Worm (Caenorhabditis elegans) whole organism, late embryonic: ENCODE data around the gene C25F9.6.
A peak's percentile ranks its signal among the peaks of the same experiment; 100 is the strongest.

Source experiments
- K02D7.2 ChIP-seq: sonication (generic microtip); optimal IDR thresholded peaks from 2 replicates; lab custom pipeline; 2017; ENCODE audit warnings: mild to moderate bottlenecking, missing genetic modification characterization, missing compliant biosample characterization
- Y22D7AL.16 ChIP-seq: sonication (generic microtip); optimal IDR thresholded peaks from 2 replicates; lab custom pipeline; 2016; ENCODE audit warnings: missing genetic modification characterization, missing compliant biosample characterization
- ahr-1 ChIP-seq: sonication (generic microtip); optimal IDR thresholded peaks from 2 replicates; lab custom pipeline; 2016; ENCODE audit warnings: missing genetic modification characterization, missing compliant biosample characterization
- ceh-14 ChIP-seq: sonication (generic microtip); optimal IDR thresholded peaks from 2 replicates; lab custom pipeline; 2016; ENCODE audit warnings: missing genotype, missing genetic modification characterization, missing compliant biosample characterization
- ceh-2 ChIP-seq: sonication (generic microtip); optimal IDR thresholded peaks from 2 replicates; lab custom pipeline; 2016; ENCODE audit warnings: missing genotype, missing genetic modification characterization, missing compliant biosample characterization
- ceh-31 ChIP-seq: sonication (generic microtip); optimal IDR thresholded peaks from 2 replicates; lab custom pipeline; 2016; ENCODE audit warnings: missing genetic modification characterization, missing compliant biosample characterization
- ceh-45 ChIP-seq: fragments of 200-800 bp; sonication (Bioruptor generic); IDR thresholded peaks from 2 replicates; pipeline ENCODE4 v1.3.6; 2022; ENCODE audit warnings: missing genetic modification reagents, missing genetic modification characterization, missing compliant biosample characterization
- che-1 ChIP-seq: sonication (generic microtip); optimal IDR thresholded peaks from 2 replicates; lab custom pipeline; 2016; ENCODE audit warnings: mild to moderate bottlenecking, missing genetic modification characterization, missing compliant biosample characterization
- dve-1 ChIP-seq: sonication (generic microtip); optimal IDR thresholded peaks from 2 replicates; lab custom pipeline; 2017; ENCODE audit warnings: antibody characterized with exemption, mild to moderate bottlenecking, missing genetic modification characterization, missing compliant biosample characterization
- elt-2 ChIP-seq: sonication (generic microtip); optimal IDR thresholded peaks from 2 replicates; lab custom pipeline; 2016; ENCODE audit warnings: missing genetic modification reagents, missing genetic modification characterization, missing compliant biosample characterization
- elt-4 ChIP-seq: sonication (generic microtip); optimal IDR thresholded peaks from 2 replicates; lab custom pipeline; 2016; ENCODE audit warnings: missing genetic modification characterization, missing compliant biosample characterization
- ets-4 ChIP-seq: sonication (generic microtip); optimal IDR thresholded peaks from 2 replicates; lab custom pipeline; 2016; ENCODE audit warnings: missing genetic modification characterization, missing compliant biosample characterization
- fax-1 ChIP-seq: sonication (generic microtip); optimal IDR thresholded peaks from 2 replicates; lab custom pipeline; 2016; ENCODE audit warnings: missing genotype, missing genetic modification characterization, missing compliant biosample characterization
- fkh-10 ChIP-seq: fragments of 150-350 bp; optimal IDR thresholded peaks from 2 replicates; lab custom pipeline; 2014; ENCODE audit warnings: missing biosample characterization, missing genetic modification reagents, missing genetic modification characterization
- gmeb-2 ChIP-seq: sonication (generic microtip); optimal IDR thresholded peaks from 2 replicates; lab custom pipeline; 2016; ENCODE audit warnings: missing genetic modification characterization, inconsistent platforms, missing compliant biosample characterization
- hlh-13 ChIP-seq: fragments of 200-800 bp; sonication (Bioruptor generic); optimal IDR thresholded peaks from 2 replicates; lab custom pipeline; 2018; ENCODE audit warnings: mild to moderate bottlenecking, missing genetic modification characterization, missing compliant biosample characterization
- hlh-15 ChIP-seq: sonication (generic microtip); optimal IDR thresholded peaks from 2 replicates; lab custom pipeline; 2016; ENCODE audit warnings: missing genetic modification characterization, missing compliant biosample characterization
- hlh-30 ChIP-seq: sonication (generic microtip); optimal IDR thresholded peaks from 2 replicates; lab custom pipeline; 2017; ENCODE audit warnings: antibody characterized with exemption, missing genetic modification characterization, missing compliant biosample characterization; ENCODE audit not compliant: insufficient read depth
- hlh-8 ChIP-seq: sonication (generic microtip); optimal IDR thresholded peaks from 2 replicates; lab custom pipeline; 2016; ENCODE audit warnings: missing genotype, missing genetic modification characterization, missing compliant biosample characterization
- lim-6 ChIP-seq: sonication (generic microtip); optimal IDR thresholded peaks from 2 replicates; lab custom pipeline; 2016; ENCODE audit warnings: missing genetic modification characterization, missing compliant biosample characterization
- mec-3 ChIP-seq: sonication (generic microtip); optimal IDR thresholded peaks from 2 replicates; lab custom pipeline; 2016; ENCODE audit warnings: borderline replicate concordance, missing genetic modification characterization, missing compliant biosample characterization
- nfya-1 ChIP-seq: sonication (generic microtip); optimal IDR thresholded peaks from 2 replicates; lab custom pipeline; 2017; ENCODE audit warnings: missing genetic modification characterization, mild to moderate bottlenecking, missing compliant biosample characterization, antibody characterized with exemption, moderate library complexity
- npax-4 ChIP-seq: sonication (generic microtip); optimal IDR thresholded peaks from 2 replicates; lab custom pipeline; 2016; ENCODE audit warnings: missing genetic modification characterization, missing compliant biosample characterization
- odd-2 ChIP-seq: sonication (generic microtip); optimal IDR thresholded peaks from 2 replicates; lab custom pipeline; 2017; ENCODE audit warnings: antibody characterized with exemption, mild to moderate bottlenecking, missing genetic modification characterization, missing compliant biosample characterization
- pat-9 ChIP-seq: fragments of 200-800 bp; sonication (Bioruptor generic); optimal IDR thresholded peaks from 2 replicates; lab custom pipeline; 2018; ENCODE audit warnings: mild to moderate bottlenecking, missing genetic modification characterization, moderate library complexity, missing compliant biosample characterization
- pha-2 ChIP-seq: sonication (generic microtip); optimal IDR thresholded peaks from 2 replicates; lab custom pipeline; 2017; ENCODE audit warnings: mild to moderate bottlenecking, missing genetic modification characterization, missing compliant biosample characterization
- pha-4 ChIP-seq: fragments of 150-350 bp; optimal IDR thresholded peaks from 2 replicates; lab custom pipeline; 2018; ENCODE audit warnings: missing biosample characterization, missing genetic modification reagents, missing genetic modification characterization
- pqm-1 ChIP-seq: sonication (generic microtip); optimal IDR thresholded peaks from 2 replicates; lab custom pipeline; 2016; ENCODE audit warnings: missing genetic modification characterization, missing compliant biosample characterization
- pros-1 ChIP-seq: fragments of 150-350 bp; optimal IDR thresholded peaks from 2 replicates; lab custom pipeline; 2014; ENCODE audit warnings: missing biosample characterization, missing genetic modification reagents, missing genetic modification characterization
- sdc-2 ChIP-seq: sonication (generic microtip); optimal IDR thresholded peaks from 2 replicates; lab custom pipeline; 2016; ENCODE audit warnings: missing genotype, missing genetic modification characterization, missing compliant biosample characterization
- sox-2 ChIP-seq: fragments of 200-800 bp; sonication (Bioruptor generic); IDR thresholded peaks from 2 replicates; pipeline ENCODE4 v1.3.6; 2022; ENCODE audit warnings: missing genetic modification reagents, missing genetic modification characterization, missing compliant biosample characterization
- sox-4 ChIP-seq: sonication (generic microtip); optimal IDR thresholded peaks from 2 replicates; lab custom pipeline; 2017; ENCODE audit warnings: mild to moderate bottlenecking, missing genetic modification characterization, inconsistent platforms, missing compliant biosample characterization
- syd-9 ChIP-seq: sonication (generic microtip); optimal IDR thresholded peaks from 2 replicates; lab custom pipeline; 2016; ENCODE audit warnings: mild to moderate bottlenecking, missing genetic modification characterization, moderate library complexity, missing compliant biosample characterization
- tbx-7 ChIP-seq: sonication (generic microtip); optimal IDR thresholded peaks from 2 replicates; lab custom pipeline; 2016; ENCODE audit warnings: missing genotype, missing genetic modification characterization, missing compliant biosample characterization
- ttx-3 ChIP-seq: sonication (generic microtip); optimal IDR thresholded peaks from 2 replicates; lab custom pipeline; 2016; ENCODE audit warnings: missing genetic modification reagents, missing genetic modification characterization, missing compliant biosample characterization
- unc-55 ChIP-seq: sonication (generic microtip); optimal IDR thresholded peaks from 2 replicates; lab custom pipeline; 2017; ENCODE audit warnings: missing biosample characterization, missing genetic modification reagents, missing genetic modification characterization

Gene C25F9.6

DNA sequence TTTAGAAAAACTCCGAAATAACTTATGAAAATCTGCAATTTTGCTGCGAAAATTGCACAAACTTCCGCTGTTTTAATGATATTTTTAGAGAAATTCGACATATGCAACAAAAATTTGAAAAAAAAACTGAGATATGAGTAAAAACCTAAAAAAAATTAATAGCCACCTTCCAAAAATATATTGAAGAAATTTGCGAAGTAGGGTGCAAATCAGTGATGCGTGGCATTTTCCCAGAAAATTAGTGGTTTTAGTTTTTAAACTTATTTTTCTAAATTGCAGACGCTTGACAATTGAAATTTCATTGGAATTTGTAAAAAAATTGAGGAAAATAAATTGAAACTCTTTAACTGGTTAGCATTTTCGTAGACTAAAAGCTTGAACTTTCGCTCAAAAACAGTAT lies 6.2 kb downstream of the C25F9.6 start, which contains the start of gene C25F9.13:
Gene C25F9.13, minus strand, starts transcription at position 101 of the 400 bp plus-strand sequence.
- TF ChIP-seq syd-9 (tag; lab: Kevin White, UChicago) (no peak), sdc-2 (tag; lab: Kevin White, UChicago) (no peak), pros-1 (tag; lab: Kevin White, UChicago) (no peak), ceh-2 (tag; lab: Kevin White, UChicago) (no peak)

DNA sequence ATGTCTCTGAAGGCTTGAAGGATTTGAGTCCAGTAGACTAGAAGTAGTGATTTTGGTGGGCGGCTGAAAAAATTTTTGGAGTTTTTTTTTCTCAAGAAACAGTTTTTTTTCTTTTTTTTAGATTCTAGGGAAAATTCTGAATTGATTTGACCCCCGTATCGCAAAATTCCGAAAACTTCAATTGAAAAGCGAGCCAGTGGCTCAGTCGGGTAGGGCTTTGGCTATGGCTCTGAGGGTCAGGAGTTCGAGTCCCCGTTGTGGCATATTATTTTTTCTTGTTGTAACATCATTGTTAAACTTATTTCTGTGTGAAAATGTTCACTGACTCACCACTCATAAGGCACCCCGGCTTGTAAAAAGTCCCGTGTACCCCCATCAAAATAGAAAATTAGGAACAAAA lies 6.7 kb downstream of the C25F9.6 start:
- no peak for TF ChIP-seq mec-3 (tag; lab: Kevin White, UChicago)
- TF ChIP-seq ceh-14, result no peak
- no peak for TF ChIP-seq ttx-3 (tag; lab: Kevin White, UChicago)
- TF ChIP-seq pat-9 (tag; lab: Kevin White, UChicago), result no peak
- no peak for TF ChIP-seq pha-4 (tag; lab: Kevin White, UChicago)
- TF ChIP-seq ceh-31, result no peak
- TF ChIP-seq K02D7.2 (tag; lab: Kevin White, UChicago), result no peak
- TF ChIP-seq tbx-7, result no peak
- TF ChIP-seq sox-2 (GFP tag; lab: Robert Waterston, UW), result no peak
- TF ChIP-seq unc-55, result no peak
- TF ChIP-seq fax-1 (tag; lab: Kevin White, UChicago), result no peak
- TF ChIP-seq hlh-30 (tag; lab: Kevin White, UChicago), result no peak
- no peak for TF ChIP-seq nfya-1 (tag; lab: Kevin White, UChicago)
- TF ChIP-seq Y22D7AL.16 (tag; lab: Kevin White, UChicago), result no peak
- no peak for TF ChIP-seq gmeb-2

DNA sequence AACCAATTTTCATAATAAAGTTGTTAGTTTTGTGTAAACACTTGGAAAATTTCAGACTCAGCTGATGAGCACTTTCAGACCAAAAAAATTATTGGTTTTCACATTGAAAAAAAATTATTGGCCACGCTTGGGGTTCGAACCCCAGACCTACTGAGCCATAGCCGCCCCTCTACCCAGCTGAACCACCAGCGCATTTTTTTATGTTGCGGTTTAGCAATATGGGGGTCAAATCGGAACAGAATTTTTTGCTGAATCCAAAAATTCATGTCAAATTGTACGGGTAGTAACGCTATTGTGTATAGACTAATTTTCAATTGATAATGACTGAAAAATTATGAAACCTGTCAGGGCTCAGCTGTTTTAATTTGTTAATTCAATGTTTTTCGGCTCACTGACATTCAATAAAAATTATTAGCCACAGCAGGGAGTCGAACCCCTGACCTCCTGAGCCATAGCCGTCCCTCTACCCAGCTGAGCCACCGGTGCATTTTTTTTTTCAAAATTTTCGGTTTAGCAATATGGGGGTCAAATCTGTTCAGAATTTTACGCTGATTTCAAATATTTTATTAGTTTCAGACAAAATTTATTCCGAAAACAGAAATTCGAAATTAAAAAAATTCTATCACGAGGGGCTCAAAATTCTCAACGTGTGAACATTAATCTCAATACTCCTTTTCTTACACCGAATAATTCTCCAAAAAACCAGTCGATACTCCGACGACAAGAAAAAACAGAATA lies 8.4 kb downstream of the C25F9.6 start:
- TF ChIP-seq dve-1 (no peak), pqm-1 (tag; lab: Kevin White, UChicago) (no peak), npax-4 (tag; lab: Kevin White, UChicago) (no peak), pha-4 (tag; lab: Kevin White, UChicago) (no peak), ahr-1 (no peak), elt-2 (no peak), unc-55 (no peak), hlh-13 (GFP tag; lab: Kevin White, UChicago) (no peak), che-1 (tag; lab: Kevin White, UChicago) (no peak), fkh-10 (GFP tag; lab: Kevin White, UChicago) (no peak), lim-6 (tag; lab: Kevin White, UChicago) (no peak), hlh-8 (no peak), sox-4 (tag; lab: Kevin White, UChicago) (no peak)
- TF ChIP-seq, all 69 proteins: peak for 0

DNA sequence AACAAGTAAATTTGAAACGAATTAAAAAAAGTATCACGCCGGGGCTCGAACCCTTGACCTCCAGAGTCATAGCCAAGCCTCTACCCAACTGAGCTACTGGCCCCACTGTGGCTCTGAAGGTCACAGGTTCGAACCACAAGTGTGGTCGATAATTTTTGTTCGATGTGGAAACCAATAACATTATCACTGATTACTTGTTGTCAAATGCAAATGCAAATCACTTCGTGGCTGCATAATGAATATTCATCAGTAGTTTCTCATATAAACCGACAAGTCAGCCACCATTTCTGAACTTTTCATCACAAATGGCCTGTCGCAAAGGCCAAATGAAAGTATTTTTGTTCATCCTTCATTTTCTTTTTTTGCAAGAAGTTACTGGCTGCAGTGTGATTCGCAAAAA lies 10.4 kb downstream of the C25F9.6 start, which contains the start of gene C25F9.8:
Gene C25F9.8, plus strand, starts transcription at position 301 of the 400 bp plus-strand sequence.
- no peak for TF ChIP-seq sdc-2 (tag; lab: Kevin White, UChicago)
- no peak for TF ChIP-seq ceh-45
- TF ChIP-seq hlh-15, result no peak
- no peak for TF ChIP-seq ets-4 (tag; lab: Kevin White, UChicago)
- no peak for TF ChIP-seq ceh-14
- TF ChIP-seq odd-2 (tag; lab: Kevin White, UChicago), result no peak

DNA sequence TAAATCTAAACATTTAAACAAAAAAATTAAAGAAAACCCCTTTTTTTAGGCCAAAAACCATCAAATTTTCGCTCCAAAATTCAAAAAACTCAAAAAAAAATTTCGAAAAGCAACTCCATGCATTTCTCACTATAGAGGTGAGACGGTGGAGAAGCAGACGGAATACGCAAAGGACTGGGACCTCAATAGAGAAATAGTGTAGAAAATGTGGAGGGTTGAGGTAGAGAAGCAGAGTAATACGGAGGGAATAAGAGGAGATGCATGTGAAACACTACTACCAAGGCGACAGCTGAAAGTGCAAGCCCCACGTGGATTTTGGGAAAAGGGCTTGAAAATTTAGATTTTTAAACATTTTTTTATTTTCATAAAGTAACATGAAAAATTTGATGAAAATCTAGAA lies 13.9 kb downstream of the C25F9.6 start:
- TF ChIP-seq elt-4, result no peak
- peak; percentile 58 for TF ChIP-seq pha-2
- peak; percentile 16 for TF ChIP-seq ceh-14
